Fruit fly (Drosophila melanogaster) whole organism: ENCODE results near the gene CG13794.

Experiments used
- pan ChIP-seq: fragments of >200 bp; optimal IDR thresholded peaks from 2 replicates; lab custom pipeline; 2017
- psq ChIP-seq: fragments of >200 bp; optimal IDR thresholded peaks from 2 replicates; lab custom pipeline; 2017

DNA sequence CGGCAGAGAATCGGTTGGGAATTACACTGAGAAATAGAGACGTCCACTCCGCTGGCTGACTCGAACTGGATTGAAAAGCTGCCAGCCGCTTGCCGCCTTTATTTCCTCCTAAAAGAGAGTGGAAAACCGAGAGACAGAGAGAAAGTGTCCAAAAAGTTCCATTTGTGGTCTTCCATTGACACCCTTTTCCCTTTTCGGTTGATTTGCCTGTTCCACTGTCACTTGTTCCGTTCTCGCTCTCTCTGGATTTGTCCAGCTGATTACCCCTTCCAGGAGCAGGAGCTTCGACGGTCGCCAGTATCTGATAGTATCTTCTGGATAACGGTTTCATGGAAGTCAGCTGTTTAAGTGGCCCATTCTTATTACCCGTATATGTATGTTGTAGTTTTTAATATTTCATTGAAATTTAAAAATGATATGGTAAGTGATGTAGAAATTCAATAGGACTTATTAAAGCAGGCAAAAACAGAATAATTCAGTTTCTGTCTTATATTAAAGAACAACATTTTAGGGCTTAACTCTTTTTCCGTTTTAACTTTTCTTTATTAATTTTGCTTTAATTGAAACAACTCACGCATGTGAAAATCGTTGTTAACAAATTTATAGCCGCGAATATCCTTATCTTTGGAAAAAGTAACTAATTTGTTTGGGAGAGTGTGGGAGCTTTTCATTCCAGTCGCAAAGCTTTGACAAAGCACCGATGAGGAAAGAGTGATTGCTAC is 47.4 kb downstream of the CG13794 start, which contains the start of gene Slob:
- TF ChIP-seq psq (lab: Kevin White, UChicago) (no peak), pan (lab: Kevin White, UChicago) (no peak)
